Fruit fly (Drosophila melanogaster) whole organism, embryonic: ENCODE measurements around the gene CG7135.

Experiments used
- Aef1 ChIP-seq: fragments of 200-800 bp; sonication (Bioruptor generic); IDR thresholded peaks from 3 replicates; pipeline ENCODE4 v1.3.6; 2022; ENCODE audit warnings: missing biosample characterization, missing genetic modification characterization
- Atf-2 ChIP-seq: fragments of 200-800 bp; sonication (Bioruptor generic); optimal IDR thresholded peaks from 2 replicates; lab custom pipeline; 2016; ENCODE audit warnings: missing biosample characterization, missing genetic modification characterization
- B-H2 ChIP-seq: fragments of 200-800 bp; sonication (Bioruptor generic); optimal IDR thresholded peaks from 2 replicates; lab custom pipeline; 2018; ENCODE audit warnings: missing biosample characterization, mild to moderate bottlenecking, missing genetic modification characterization
- Blimp-1 ChIP-seq: fragments of 200-800 bp; sonication (Bioruptor generic); optimal IDR thresholded peaks from 3 replicates; lab custom pipeline; 2018; ENCODE audit warnings: missing biosample characterization, missing genetic modification characterization, mild to moderate bottlenecking, moderate library complexity, missing genetic modification reagents
- CG1024 ChIP-seq: fragments of 200-800 bp; sonication (Bioruptor generic); IDR thresholded peaks from 2 replicates; pipeline ENCODE4 v1.3.6; 2022; ENCODE audit warnings: missing biosample characterization, missing genetic modification characterization
- CG10654 ChIP-seq: fragments of 200-800 bp; sonication (Bioruptor generic); optimal IDR thresholded peaks from 2 replicates; lab custom pipeline; 2016; ENCODE audit warnings: missing biosample characterization, missing genetic modification characterization
- CG12769 ChIP-seq: fragments of 200-800 bp; sonication (Bioruptor generic); optimal IDR thresholded peaks from 2 replicates; lab custom pipeline; 2019; ENCODE audit warnings: missing biosample characterization, mild to moderate bottlenecking, missing genetic modification characterization, moderate library complexity
- CG16779 ChIP-seq: fragments of 200-800 bp; sonication (Bioruptor generic); IDR thresholded peaks from 2 replicates; pipeline ENCODE4 v1.3.6; 2022; ENCODE audit warnings: missing biosample characterization, missing genetic modification characterization
- CG17328 ChIP-seq: fragments of 200-800 bp; sonication (Bioruptor generic); IDR thresholded peaks from 2 replicates; pipeline ENCODE4 v1.3.6; 2022; ENCODE audit warnings: missing biosample characterization, missing genetic modification characterization
- CG17359 ChIP-seq: fragments of 200-800 bp; sonication (Bioruptor generic); optimal IDR thresholded peaks from 3 replicates; lab custom pipeline; 2018; ENCODE audit warnings: missing biosample characterization, mild to moderate bottlenecking, missing genetic modification characterization, moderate library complexity
- CG17385 ChIP-seq: fragments of 200-800 bp; sonication (Bioruptor generic); optimal IDR thresholded peaks from 3 replicates; lab custom pipeline; 2018; ENCODE audit warnings: missing biosample characterization, mild to moderate bottlenecking, missing genetic modification characterization
- CG31388 ChIP-seq: fragments of 200-800 bp; sonication (Bioruptor generic); optimal IDR thresholded peaks from 2 replicates; lab custom pipeline; 2016; ENCODE audit warnings: missing biosample characterization, missing genetic modification characterization
- CG32767 ChIP-seq: fragments of 200-800 bp; sonication (Bioruptor generic); IDR thresholded peaks from 2 replicates; pipeline ENCODE4 v1.3.6; 2022; ENCODE audit warnings: missing biosample characterization, missing genetic modification characterization
- CG34422 ChIP-seq: fragments of 200-800 bp; sonication (Bioruptor generic); IDR thresholded peaks from 3 replicates; pipeline ENCODE4 v1.3.6; 2022; ENCODE audit warnings: missing biosample characterization, missing genetic modification characterization
- CG3838 ChIP-seq: fragments of 200-800 bp; sonication (Bioruptor generic); optimal IDR thresholded peaks from 3 replicates; lab custom pipeline; 2016; ENCODE audit warnings: missing biosample characterization, missing genetic modification characterization
- CG3995 ChIP-seq: fragments of 200-800 bp; sonication (Bioruptor generic); optimal IDR thresholded peaks from 3 replicates; lab custom pipeline; 2016; ENCODE audit warnings: missing biosample characterization, missing genetic modification characterization
- CG6272 ChIP-seq: fragments of 200-800 bp; sonication (Bioruptor generic); IDR thresholded peaks from 2 replicates; pipeline ENCODE4 v1.3.6; 2022; ENCODE audit warnings: missing biosample characterization, missing genetic modification characterization
- CG7987 ChIP-seq: fragments of 200-800 bp; sonication (Bioruptor generic); optimal IDR thresholded peaks from 2 replicates; lab custom pipeline; 2018; ENCODE audit warnings: missing biosample characterization, mild to moderate bottlenecking, missing genetic modification characterization, moderate library complexity
- CG8359 ChIP-seq: fragments of 200-800 bp; sonication (Bioruptor generic); optimal IDR thresholded peaks from 2 replicates; lab custom pipeline; 2017; ENCODE audit warnings: missing biosample characterization, mild to moderate bottlenecking, missing genetic modification characterization, borderline replicate concordance
- Chrac-16 ChIP-seq: fragments of 200-800 bp; sonication (Bioruptor generic); optimal IDR thresholded peaks from 3 replicates; lab custom pipeline; 2016; ENCODE audit warnings: missing biosample characterization, missing genetic modification characterization
- CrebB ChIP-seq: fragments of 200-800 bp; sonication (Bioruptor generic); optimal IDR thresholded peaks from 3 replicates; lab custom pipeline; 2018; ENCODE audit warnings: missing biosample characterization, mild to moderate bottlenecking, missing genetic modification characterization
- Drgx ChIP-seq: fragments of 200-800 bp; sonication (Bioruptor generic); IDR thresholded peaks from 2 replicates; pipeline ENCODE4 v1.3.6; 2022; ENCODE audit warnings: missing biosample characterization, missing genetic modification characterization
- Fer3 ChIP-seq: fragments of 200-800 bp; sonication (Bioruptor generic); optimal IDR thresholded peaks from 2 replicates; lab custom pipeline; 2018; ENCODE audit warnings: missing biosample characterization, mild to moderate bottlenecking, missing genetic modification characterization, moderate library complexity
- Gug ChIP-seq: fragments of 200-800 bp; sonication (Bioruptor generic); IDR thresholded peaks from 4 replicates; pipeline ENCODE4 v1.3.6; 2022; ENCODE audit warnings: missing biosample characterization, missing genetic modification characterization
- HLH4C ChIP-seq: fragments of 200-800 bp; sonication (Bioruptor generic); IDR thresholded peaks from 3 replicates; pipeline ENCODE4 v1.3.6; 2022; ENCODE audit warnings: missing biosample characterization, missing genetic modification characterization; ENCODE audit not compliant: partially characterized antibody
- HmgZ ChIP-seq: fragments of 200-800 bp; sonication (Bioruptor generic); optimal IDR thresholded peaks from 2 replicates; lab custom pipeline; 2018; ENCODE audit warnings: missing biosample characterization, mild to moderate bottlenecking, missing genetic modification characterization
- Hr39 ChIP-seq: fragments of >200 bp; optimal IDR thresholded peaks from 2 replicates; lab custom pipeline; 2017
- Hsf ChIP-seq: fragments of 200-800 bp; sonication (Bioruptor generic); optimal IDR thresholded peaks from 3 replicates; lab custom pipeline; 2016; ENCODE audit warnings: missing biosample characterization, missing genetic modification characterization
- Lim3 ChIP-seq: fragments of 200-800 bp; sonication (Bioruptor generic); IDR thresholded peaks from 2 replicates; pipeline ENCODE4 v1.3.6; 2022; ENCODE audit warnings: missing biosample characterization, missing genetic modification characterization
- NC2β ChIP-seq: fragments of 200-800 bp; sonication (Bioruptor generic); optimal IDR thresholded peaks from 2 replicates; lab custom pipeline; 2016; ENCODE audit warnings: missing biosample characterization, missing genetic modification characterization
- Nf-YA ChIP-seq: fragments of 200-800 bp; sonication (Bioruptor generic); IDR thresholded peaks from 2 replicates; pipeline ENCODE4 v1.3.6; 2022; ENCODE audit warnings: missing biosample characterization, missing genetic modification characterization
- Scr ChIP-seq: fragments of 200-800 bp; sonication (Bioruptor generic); IDR thresholded peaks from 2 replicates; pipeline ENCODE4 v1.3.6; 2022; ENCODE audit warnings: missing biosample characterization, missing genetic modification characterization; ENCODE audit not compliant: partially characterized antibody
- Side ChIP-seq: fragments of 200-800 bp; sonication (Bioruptor generic); optimal IDR thresholded peaks from 2 replicates; lab custom pipeline; 2016; ENCODE audit warnings: missing biosample characterization, missing genetic modification characterization
- Sox100B ChIP-seq: fragments of 200-800 bp; sonication (Bioruptor generic); optimal IDR thresholded peaks from 3 replicates; lab custom pipeline; 2018; ENCODE audit warnings: missing biosample characterization, mild to moderate bottlenecking, missing genetic modification characterization
- Taf1 ChIP-seq: fragments of 200-800 bp; sonication (Bioruptor generic); IDR thresholded peaks from 2 replicates; pipeline ENCODE4 v1.3.6; 2022; ENCODE audit warnings: missing biosample characterization, missing genetic modification characterization
- Xrp1 ChIP-seq: fragments of 200-800 bp; sonication (Bioruptor generic); IDR thresholded peaks from 2 replicates; pipeline ENCODE4 v1.3.6; 2022; ENCODE audit warnings: missing biosample characterization, missing genetic modification characterization
- al ChIP-seq: fragments of 200-800 bp; sonication (Bioruptor generic); IDR thresholded peaks from 2 replicates; pipeline ENCODE4 v1.3.6; 2022; ENCODE audit warnings: missing biosample characterization, missing genetic modification characterization
- ara ChIP-seq: fragments of 200-800 bp; sonication (Bioruptor generic); IDR thresholded peaks from 2 replicates; pipeline ENCODE4 v1.3.6; 2022; ENCODE audit warnings: missing biosample characterization, missing genetic modification characterization
- br ChIP-seq: fragments of >200 bp; optimal IDR thresholded peaks from 2 replicates; lab custom pipeline; 2017
- caup ChIP-seq: fragments of 200-800 bp; sonication (Bioruptor generic); optimal IDR thresholded peaks from 3 replicates; lab custom pipeline; 2017; ENCODE audit warnings: missing biosample characterization, mild to moderate bottlenecking, missing genetic modification characterization, moderate library complexity; ENCODE audit not compliant: severe bottlenecking
- chm ChIP-seq: fragments of 200-800 bp; sonication (Bioruptor generic); IDR thresholded peaks from 2 replicates; pipeline ENCODE4 v1.3.6; 2022; ENCODE audit warnings: missing biosample characterization, missing genetic modification characterization
- crc ChIP-seq: fragments of 200-800 bp; sonication (Bioruptor generic); optimal IDR thresholded peaks from 2 replicates; lab custom pipeline; 2016; ENCODE audit warnings: missing biosample characterization, missing genetic modification characterization
- dm ChIP-seq: fragments of 200-800 bp; sonication (Bioruptor generic); optimal IDR thresholded peaks from 3 replicates; lab custom pipeline; 2016; ENCODE audit warnings: missing biosample characterization, missing genetic modification characterization
- hkb ChIP-seq, 2 experiments: fragments of 200-800 bp in 1 of 2; fragments of >200 bp in 1 of 2; sonication (Bioruptor generic) in 1 of 2; IDR thresholded peaks in 1 of 2; optimal IDR thresholded peaks in 1 of 2; 2 replicates each; pipeline versions ENCODE4 v1.3.6 to Lab custom; 2017 to 2022; ENCODE audit warnings: missing biosample characterization in 1 of 2, missing genetic modification characterization in 1 of 2
- lov ChIP-seq, 2 experiments: fragments of 200-800 bp in 1 of 2; fragments of >200 bp in 1 of 2; sonication (Bioruptor generic) in 1 of 2; IDR thresholded peaks in 1 of 2; optimal IDR thresholded peaks in 1 of 2; 2 replicates in 1 of 2; 3 replicates in 1 of 2; pipeline versions ENCODE4 v1.3.6 to Lab custom; 2017 to 2022; ENCODE audit warnings: missing biosample characterization in 1 of 2, missing genetic modification characterization in 1 of 2
- phol ChIP-seq: fragments of 200-800 bp; sonication (Bioruptor generic); optimal IDR thresholded peaks from 3 replicates; lab custom pipeline; 2018; ENCODE audit warnings: missing biosample characterization, mild to moderate bottlenecking, missing genetic modification characterization, moderate library complexity
- sens ChIP-seq: fragments of 200-800 bp; sonication (Bioruptor generic); peaks from one replicate; lab custom pipeline; 2016; ENCODE audit warnings: missing biosample characterization, missing genetic modification characterization
- sens-2 ChIP-seq: fragments of 200-800 bp; sonication (Bioruptor generic); IDR thresholded peaks from 2 replicates; pipeline ENCODE4 v1.3.6; 2022; ENCODE audit warnings: missing biosample characterization, missing genetic modification characterization
- slou ChIP-seq: fragments of 200-800 bp; sonication (Bioruptor generic); optimal IDR thresholded peaks from 3 replicates; lab custom pipeline; 2016; ENCODE audit warnings: missing biosample characterization, missing genetic modification characterization
- tgo ChIP-seq: fragments of 200-800 bp; sonication (Bioruptor generic); IDR thresholded peaks from 3 replicates; pipeline ENCODE4 v1.3.6; 2022; ENCODE audit warnings: missing biosample characterization, missing genetic modification characterization
- unpg ChIP-seq: fragments of 200-800 bp; sonication (Bioruptor generic); optimal IDR thresholded peaks from 3 replicates; lab custom pipeline; 2018; ENCODE audit warnings: missing biosample characterization, mild to moderate bottlenecking, missing genetic modification characterization, moderate library complexity

The CG7135 gene

DNA sequence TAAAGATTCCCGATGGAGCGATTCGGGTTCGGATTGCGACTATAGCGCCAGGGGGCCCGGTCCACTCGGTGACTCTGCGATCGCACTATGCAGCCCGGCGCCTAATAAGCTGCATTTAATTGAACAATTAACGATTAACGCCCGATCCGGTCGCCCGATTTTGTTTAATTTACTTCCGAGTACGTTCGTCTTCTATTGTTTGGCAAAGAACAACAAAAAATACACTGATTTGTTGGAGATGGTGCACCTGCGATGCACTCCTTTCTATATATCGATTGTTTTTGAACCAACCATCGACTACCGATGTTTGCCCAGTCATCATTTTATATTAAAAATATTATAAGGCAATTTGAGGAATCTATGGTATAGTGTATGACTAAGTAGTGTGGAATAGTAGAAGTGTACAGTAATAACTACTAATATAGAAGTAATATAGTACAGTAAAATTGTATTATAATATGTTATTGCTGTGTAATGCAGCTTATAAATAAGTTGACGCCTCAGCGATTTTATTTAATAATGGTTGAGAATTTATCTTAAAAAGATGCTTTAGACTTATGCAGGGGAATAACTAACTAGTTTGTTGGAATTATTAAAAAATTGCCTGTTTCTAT lies 2.2 kb upstream of the CG7135 start, which contains the start of gene Mvb12 (continued):
- TF ChIP-seq Scr (GFP tag; lab: Robert Waterston, UW) (peak; percentile 38), unpg (peak; percentile 38), Hr39 (lab: Kevin White, UChicago) (no peak), Side (GFP tag; lab: Kevin White, UChicago) (no peak), B-H2 (GFP tag; lab: Kevin White, UChicago) (no peak), HLH4C (GFP tag; lab: Robert Waterston, UW) (peak; percentile 41; the same call in 2 of the 3 replicates), CG31388 (GFP tag; lab: Kevin White, UChicago) (no peak), CG6272 (GFP tag; lab: Robert Waterston, UW) (no peak), ara (GFP tag; lab: Robert Waterston, UW) (0 out of 2 replicates have a peak, but pooled peaks have one; percentile 20), CG17328 (GFP tag; lab: Robert Waterston, UW) (no peak), Lim3 (GFP tag; lab: Robert Waterston, UW) (no peak), CG8359 (GFP tag; lab: Kevin White, UChicago) (no peak), phol (tag; lab: Kevin White, UChicago) (no peak), CG12769 (tag; lab: Kevin White, UChicago) (peak; percentile 85), CG32767 (GFP tag; lab: Robert Waterston, UW) (no peak), al (GFP tag; lab: Robert Waterston, UW) (no peak), chm (GFP tag; lab: Robert Waterston, UW) (peak; percentile 48; the same call in 1 of the 2 replicates), Atf-2 (GFP tag; lab: Kevin White, UChicago) (no peak), CG3995 (GFP tag; lab: Kevin White, UChicago) (no peak), CG17385 (GFP tag; lab: Kevin White, UChicago) (no peak), slou (GFP tag; lab: Kevin White, UChicago) (no peak), CG17359 (tag; lab: Kevin White, UChicago) (peak; percentile 5), Chrac-16 (GFP tag; lab: Kevin White, UChicago) (no peak), sens (GFP tag; lab: Kevin White, UChicago) (peak; percentile 77), Sox100B (GFP tag; lab: Kevin White, UChicago) (peak; percentile 30), caup (no peak), CG7987 (peak; percentile 44), tgo (GFP tag; lab: Robert Waterston, UW) (no peak), CG10654 (GFP tag; lab: Kevin White, UChicago) (no peak), Taf1 (GFP tag; lab: Robert Waterston, UW) (no peak), CG1024 (GFP tag; lab: Robert Waterston, UW) (no peak), Fer3 (no peak), NC2β (GFP tag; lab: Kevin White, UChicago) (peak; percentile 0), Aef1 (GFP tag; lab: Robert Waterston, UW) (peak; percentile 42; the same call in 2 of the 3 replicates), sens-2 (peak; percentile 72), Nf-YA (no peak), Gug (GFP tag; lab: Robert Waterston, UW) (no peak), HmgZ (tag; lab: Kevin White, UChicago) (no peak), Hsf (GFP tag; lab: Kevin White, UChicago) (no peak), lov (optimal IDR thresholded peaks at IDR 0.05; lab: Kevin White, UChicago) (no peak), lov (GFP tag; IDR thresholded peaks at IDR 0.05; lab: Robert Waterston, UW) (no peak), crc (GFP tag; lab: Kevin White, UChicago) (no peak), Xrp1 (GFP tag; lab: Robert Waterston, UW) (0 out of 2 replicates have a peak, but pooled peaks have one; percentile 15), hkb (optimal IDR thresholded peaks at IDR 0.05; lab: Kevin White, UChicago) (no peak), hkb (GFP tag; IDR thresholded peaks at IDR 0.05; lab: Robert Waterston, UW) (peak; percentile 44), Drgx (GFP tag; lab: Robert Waterston, UW) (no peak), CG16779 (GFP tag; lab: Robert Waterston, UW) (no peak), CG34422 (GFP tag; lab: Robert Waterston, UW) (peak; percentile 70; the same call in 2 of the 3 replicates), CrebB (no peak), dm (GFP tag; lab: Kevin White, UChicago) (no peak), Blimp-1 (GFP tag; lab: Kevin White, UChicago) (no peak), br (lab: Kevin White, UChicago) (no peak), CG3838 (GFP tag; lab: Kevin White, UChicago) (no peak)
